Worm (Caenorhabditis elegans) whole organism, L3 larva: ENCODE measurements around the gene Y42A5A.1.

Source experiments
- R02D3.7 ChIP-seq: fragments of 150-350 bp; optimal IDR thresholded peaks from 2 replicates; lab custom pipeline; 2014; ENCODE audit warnings: missing biosample characterization, missing genetic modification characterization
- ZK546.5 ChIP-seq: sonication (generic microtip); optimal IDR thresholded peaks from 2 replicates; lab custom pipeline; 2017; ENCODE audit warnings: missing biosample characterization, missing genetic modification characterization
- aly-2 ChIP-seq: fragments of 150-350 bp; optimal IDR thresholded peaks from 2 replicates; lab custom pipeline; 2014; ENCODE audit warnings: missing biosample characterization, missing genetic modification characterization
- ama-1 ChIP-seq: fragments of 150-350 bp; optimal IDR thresholded peaks from 2 replicates; lab custom pipeline; 2018
- ceh-16 ChIP-seq: sonication (generic microtip); optimal IDR thresholded peaks from 2 replicates; lab custom pipeline; 2017; ENCODE audit warnings: missing biosample characterization, missing genetic modification characterization
- ceh-28 ChIP-seq: fragments of 150-350 bp; optimal IDR thresholded peaks from 2 replicates; lab custom pipeline; 2014; ENCODE audit warnings: missing biosample characterization, missing genetic modification reagents, missing genetic modification characterization
- ceh-82 ChIP-seq: fragments of 150-350 bp; optimal IDR thresholded peaks from 2 replicates; lab custom pipeline; 2014; ENCODE audit warnings: missing biosample characterization, missing genetic modification characterization
- ceh-9 ChIP-seq: sonication (generic microtip); optimal IDR thresholded peaks from 2 replicates; lab custom pipeline; 2018; ENCODE audit warnings: missing biosample characterization, missing genetic modification characterization
- egl-27 ChIP-seq: sonication (generic microtip); optimal IDR thresholded peaks from 4 replicates; lab custom pipeline; 2017; ENCODE audit warnings: missing biosample characterization, missing genetic modification reagents, missing genetic modification characterization
- egl-5 ChIP-seq: fragments of 150-350 bp; optimal IDR thresholded peaks from 2 replicates; lab custom pipeline; 2017; ENCODE audit warnings: missing biosample characterization, missing genetic modification reagents, missing genetic modification characterization, inconsistent platforms
- elt-1 ChIP-seq: fragments of 150-350 bp; optimal IDR thresholded peaks from 2 replicates; lab custom pipeline; 2014; ENCODE audit warnings: missing biosample characterization, missing genetic modification characterization
- elt-2 ChIP-seq: sonication (generic microtip); optimal IDR thresholded peaks from 2 replicates; lab custom pipeline; 2016; ENCODE audit warnings: missing genetic modification reagents, mild to moderate bottlenecking, missing genetic modification characterization, missing compliant biosample characterization
- elt-3 ChIP-seq, 3 experiments: fragments of 150-350 bp in 1 of 3; sonication (generic microtip) in 2 of 3; optimal IDR thresholded peaks; 2 replicates in 2 of 3; 4 replicates in 1 of 3; lab custom pipeline; 2014 to 2017; ENCODE audit warnings: missing biosample characterization in 3 of 3, missing genetic modification characterization in 3 of 3
- eor-1 ChIP-seq, 2 experiments: fragments of 150-350 bp; optimal IDR thresholded peaks; 2 replicates each; lab custom pipeline; 2014 to 2018; ENCODE audit warnings: missing biosample characterization in 2 of 2, missing genetic modification characterization in 2 of 2
- fkh-2 ChIP-seq: fragments of 150-350 bp; optimal IDR thresholded peaks from 2 replicates; lab custom pipeline; 2014; ENCODE audit warnings: missing biosample characterization, missing genetic modification reagents, missing genetic modification characterization
- fos-1 ChIP-seq: fragments of 150-350 bp; optimal IDR thresholded peaks from 2 replicates; lab custom pipeline; 2014; ENCODE audit warnings: missing biosample characterization, missing genetic modification characterization
- hmg-11 ChIP-seq: sonication (generic microtip); optimal IDR thresholded peaks from 2 replicates; lab custom pipeline; 2016; ENCODE audit warnings: missing genetic modification characterization, missing compliant biosample characterization
- jun-1 ChIP-seq: fragments of 150-350 bp; optimal IDR thresholded peaks from 2 replicates; lab custom pipeline; 2014; ENCODE audit warnings: missing biosample characterization, missing genetic modification reagents, missing genetic modification characterization
- lin-39 ChIP-seq: fragments of 150-350 bp; optimal IDR thresholded peaks from 2 replicates; lab custom pipeline; 2018; ENCODE audit warnings: missing biosample characterization, missing genetic modification reagents, missing genetic modification characterization
- mml-1 ChIP-seq: fragments of 150-350 bp; sonication (generic microtip); optimal IDR thresholded peaks from 3 replicates; lab custom pipeline; 2014; ENCODE audit warnings: missing biosample characterization, missing genetic modification characterization
- nhr-11 ChIP-seq: fragments of 150-350 bp; optimal IDR thresholded peaks from 2 replicates; lab custom pipeline; 2014; ENCODE audit warnings: missing biosample characterization, missing genetic modification characterization
- nhr-12 ChIP-seq: fragments of 150-350 bp; optimal IDR thresholded peaks from 2 replicates; lab custom pipeline; 2014; ENCODE audit warnings: missing biosample characterization, missing genetic modification characterization
- nhr-23 ChIP-seq: fragments of 150-350 bp; optimal IDR thresholded peaks from 2 replicates; lab custom pipeline; 2014; ENCODE audit warnings: missing biosample characterization, missing genetic modification reagents, missing genetic modification characterization
- nhr-237 ChIP-seq: fragments of 150-350 bp; optimal IDR thresholded peaks from 2 replicates; lab custom pipeline; 2014; ENCODE audit warnings: missing biosample characterization, missing genetic modification characterization
- nhr-25 ChIP-seq: sonication (generic microtip); optimal IDR thresholded peaks from 2 replicates; lab custom pipeline; 2017; ENCODE audit warnings: missing biosample characterization, missing genetic modification characterization
- nhr-43 ChIP-seq: sonication (generic microtip); optimal IDR thresholded peaks from 2 replicates; lab custom pipeline; 2016; ENCODE audit warnings: mild to moderate bottlenecking, missing genetic modification characterization, missing compliant biosample characterization; ENCODE audit not compliant: poor library complexity, severe bottlenecking
- nhr-67 ChIP-seq: fragments of 150-350 bp; optimal IDR thresholded peaks from 2 replicates; lab custom pipeline; 2014; ENCODE audit warnings: missing biosample characterization, missing genetic modification characterization
- nhr-77 ChIP-seq: fragments of 150-350 bp; optimal IDR thresholded peaks from 2 replicates; lab custom pipeline; 2014; ENCODE audit warnings: missing biosample characterization, missing genetic modification characterization
- pqm-1 ChIP-seq: fragments of 150-350 bp; optimal IDR thresholded peaks from 2 replicates; lab custom pipeline; 2017; ENCODE audit warnings: missing biosample characterization, missing genetic modification characterization, inconsistent platforms
- sea-2 ChIP-seq: fragments of 150-350 bp; sonication (generic microtip); optimal IDR thresholded peaks from 4 replicates; lab custom pipeline; 2014; ENCODE audit warnings: missing biosample characterization, missing genetic modification reagents, missing genetic modification characterization
- skn-1 ChIP-seq: fragments of 150-350 bp; optimal IDR thresholded peaks from 2 replicates; lab custom pipeline; 2014; ENCODE audit warnings: missing biosample characterization, missing genetic modification characterization
- tbx-2 ChIP-seq: sonication (generic microtip); optimal IDR thresholded peaks from 2 replicates; lab custom pipeline; 2016; ENCODE audit warnings: mild to moderate bottlenecking, missing genetic modification characterization, missing compliant biosample characterization
- unc-39 ChIP-seq: sonication (generic microtip); optimal IDR thresholded peaks from 4 replicates; lab custom pipeline; 2017; ENCODE audit warnings: missing biosample characterization, missing genetic modification characterization
- unc-62 ChIP-seq: fragments of 150-350 bp; sonication (generic microtip); optimal IDR thresholded peaks from 4 replicates; lab custom pipeline; 2014; ENCODE audit warnings: missing biosample characterization, missing genetic modification reagents, missing genetic modification characterization
- zag-1 ChIP-seq: fragments of 150-350 bp; optimal IDR thresholded peaks from 2 replicates; lab custom pipeline; 2014; ENCODE audit warnings: missing biosample characterization, missing genetic modification characterization
- ztf-11 ChIP-seq: fragments of 150-350 bp; optimal IDR thresholded peaks from 2 replicates; lab custom pipeline; 2014; ENCODE audit warnings: missing biosample characterization, missing genetic modification characterization
- ztf-4 ChIP-seq: fragments of 150-350 bp; optimal IDR thresholded peaks from 2 replicates; lab custom pipeline; 2014; ENCODE audit warnings: missing biosample characterization, missing genetic modification characterization

Gene Y42A5A.1

ce11 chrV:11048678-11049077 lies 39.1 kb upstream of the Y42A5A.1 start, which contains the start of gene srh-74:
Gene srh-74 (minus strand): TSS chrV:11048778.
- no peak for TF ChIP-seq nhr-11 (tag; lab: Kevin White, UChicago)
- TF ChIP-seq unc-62, result no peak
- no peak for TF ChIP-seq egl-5 (tag; lab: Kevin White, UChicago)
- no peak for TF ChIP-seq lin-39
- TF ChIP-seq fkh-2 (tag; lab: Kevin White, UChicago), result no peak
- TF ChIP-seq R02D3.7, result no peak
- no peak for TF ChIP-seq aly-2
- TF ChIP-seq nhr-67 (tag; lab: Kevin White, UChicago), result no peak
- TF ChIP-seq ceh-82 (tag; lab: Kevin White, UChicago), result no peak
- TF ChIP-seq jun-1 (tag; lab: Kevin White, UChicago), result no peak
- TF ChIP-seq elt-1, result no peak
- no peak for TF ChIP-seq hmg-11 (tag; lab: Kevin White, UChicago)
- TF ChIP-seq unc-39 (tag; lab: Kevin White, UChicago), result no peak
- TF ChIP-seq, all 47 proteins: peak for 0

ce11 chrV:11051921-11052320 lies 35.8 kb upstream of the Y42A5A.1 start, which contains the start of gene T04C12.33:
Gene T04C12.33 (plus strand): TSS chrV:11052221.
- TF ChIP-seq hmg-11 (tag; lab: Kevin White, UChicago) (no peak), nhr-23 (peak; percentile 16)

- no peak for TF ChIP-seq ztf-4 (tag; lab: Kevin White, UChicago)
- no peak for TF ChIP-seq fkh-2 (tag; lab: Kevin White, UChicago)
- no peak for TF ChIP-seq ceh-16
- no peak for TF ChIP-seq ceh-9
- TF ChIP-seq hmg-11 (tag; lab: Kevin White, UChicago), result no peak
- no peak for TF ChIP-seq nhr-237
- no peak for TF ChIP-seq ceh-28 (tag; lab: Kevin White, UChicago)
- TF ChIP-seq, all 47 proteins: peak for 0
Observed at ce11 chrV:11053827-11054226, 33.9 kb upstream of the Y42A5A.1 start, which contains the start of gene T04C12.7. Gene T04C12.7 (plus strand): TSS chrV:11054127.

ce11 chrV:11056484-11056883 lies 31.3 kb upstream of the Y42A5A.1 start:
- no peak for TF ChIP-seq nhr-67 (tag; lab: Kevin White, UChicago)
- no peak for TF ChIP-seq egl-27 (tag; lab: Kevin White, UChicago)
- TF ChIP-seq ztf-11, result no peak
- TF ChIP-seq hmg-11 (tag; lab: Kevin White, UChicago), result no peak
- TF ChIP-seq elt-1, result no peak
- no peak for TF ChIP-seq elt-2 (tag; lab: Kevin White, UChicago)

ce11 chrV:11057043-11057442 lies 30.7 kb upstream of the Y42A5A.1 start, which contains the start of gene srh-75:
Gene srh-75 (minus strand): TSS chrV:11057143.
- no peak for TF ChIP-seq ceh-82 (tag; lab: Kevin White, UChicago)
- TF ChIP-seq ZK546.5 (tag; lab: Kevin White, UChicago), result no peak
- no peak for TF ChIP-seq elt-3 (tag; optimal IDR thresholded peaks at IDR 0.05; lab: Kevin White, UChicago)
- no peak for TF ChIP-seq R02D3.7
- TF ChIP-seq nhr-43 (tag; lab: Kevin White, UChicago), result no peak
- TF ChIP-seq jun-1 (tag; lab: Kevin White, UChicago), result no peak
- no peak for TF ChIP-seq fkh-2 (tag; lab: Kevin White, UChicago)
- TF ChIP-seq ceh-16, result no peak
- no peak for TF ChIP-seq sea-2 (GFP tag; lab: Kevin White, UChicago)
- no peak for TF ChIP-seq elt-2 (tag; lab: Kevin White, UChicago)
- TF ChIP-seq tbx-2, result no peak
- no peak for TF ChIP-seq ztf-11
- TF ChIP-seq mml-1 (tag; lab: Kevin White, UChicago), result no peak
- no peak for TF ChIP-seq nhr-237
- TF ChIP-seq eor-1 (tag; optimal IDR thresholded peaks at IDR 0.05; lab: Kevin White, UChicago), result no peak
- no peak for TF ChIP-seq elt-1
- no peak for TF ChIP-seq nhr-77 (tag; lab: Kevin White, UChicago)
- TF ChIP-seq ztf-4 (tag; lab: Kevin White, UChicago), result no peak
- TF ChIP-seq nhr-12 (tag; lab: Kevin White, UChicago), result no peak
- TF ChIP-seq zag-1 (tag; lab: Kevin White, UChicago), result no peak

- TF ChIP-seq ama-1 (peak; percentile 77), skn-1 (tag; lab: Kevin White, UChicago) (no peak), ZK546.5 (tag; lab: Kevin White, UChicago) (no peak), fos-1 (tag; lab: Kevin White, UChicago) (no peak), pqm-1 (tag; lab: Kevin White, UChicago) (no peak), nhr-25 (tag; lab: Kevin White, UChicago) (peak; percentile 24), nhr-12 (tag; lab: Kevin White, UChicago) (no peak)
Observed at ce11 chrV:11059180-11059579, 28.6 kb upstream of the Y42A5A.1 start, which contains the start of gene T04C12.1. Gene T04C12.1 (minus strand): TSS chrV:11059269.
